Worm (Caenorhabditis elegans): ENCODE results near the gene nhr-238.

- TF ChIP-seq ama-1 (optimal IDR thresholded peaks at IDR 0.05) (no peak), fkh-10 (GFP tag; optimal IDR thresholded peaks at IDR 0.05) (no peak), dve-1 (tag; optimal IDR thresholded peaks at IDR 0.05) (no peak)
Measured at ce11 chrV:1654845-1655244, 25.6 kb upstream of the nhr-238 start, which contains the start of gene irld-11.
